Worm (Caenorhabditis elegans) whole organism, midembryonic: Measurements from ENCODE around the gene fbxa-63.

Source experiments
- T22C8.4 ChIP-seq: fragments of 200-800 bp; sonication (Bioruptor generic); IDR thresholded peaks from 2 replicates; pipeline ENCODE4 v1.3.6; 2022; ENCODE audit warnings: missing genetic modification characterization, missing compliant biosample characterization
- cog-1 ChIP-seq: sonication (generic microtip); optimal IDR thresholded peaks from 2 replicates; lab custom pipeline; 2016; ENCODE audit warnings: missing genetic modification characterization, missing compliant biosample characterization
- flt-1 ChIP-seq: fragments of 200-800 bp; sonication (Bioruptor generic); IDR thresholded peaks from 2 replicates; pipeline ENCODE4 v1.3.6; 2022; ENCODE audit warnings: missing genetic modification characterization, missing compliant biosample characterization
- klf-2 ChIP-seq: fragments of 200-800 bp; sonication (Bioruptor generic); conservative IDR thresholded peaks from 2 replicates; pipeline ENCODE4 v1.3.6; 2022; ENCODE audit warnings: missing genetic modification reagents, missing genetic modification characterization, missing compliant biosample characterization
- med-1 ChIP-seq: sonication (generic microtip); optimal IDR thresholded peaks from 2 replicates; lab custom pipeline; 2017; ENCODE audit warnings: missing genetic modification characterization, mild to moderate bottlenecking, missing compliant biosample characterization, antibody characterized with exemption, missing genetic modification reagents; ENCODE audit not compliant: insufficient read depth
- ref-1 ChIP-seq: fragments of 200-800 bp; sonication (Bioruptor generic); conservative IDR thresholded peaks from 2 replicates; pipeline ENCODE4 v1.3.6; 2022; ENCODE audit warnings: missing genetic modification reagents, missing genetic modification characterization, missing compliant biosample characterization
- tab-1 ChIP-seq: fragments of 200-800 bp; sonication (Bioruptor generic); IDR thresholded peaks from 2 replicates; pipeline ENCODE4 v1.3.6; 2022; ENCODE audit warnings: missing genetic modification characterization, missing compliant biosample characterization
- ztf-23 ChIP-seq: fragments of 200-800 bp; sonication (Bioruptor generic); IDR thresholded peaks from 2 replicates; pipeline ENCODE4 v1.3.6; 2022; ENCODE audit warnings: missing genetic modification reagents, missing genetic modification characterization, missing compliant biosample characterization
- ztf-29 ChIP-seq: fragments of 200-800 bp; sonication (Bioruptor generic); IDR thresholded peaks from 2 replicates; pipeline ENCODE4 v1.3.6; 2022; ENCODE audit warnings: missing genetic modification reagents, missing genetic modification characterization, missing compliant biosample characterization

Gene fbxa-63

ce11 chrIII:1243199-1243598 lies at the start of gene fbxa-63:
TSS of gene fbxa-63 (plus strand) at chrIII:1243508.
- TF ChIP-seq med-1 (GFP tag; lab: Kevin White, UChicago) = no peak
- TF ChIP-seq tab-1 (GFP tag; lab: Robert Waterston, UW) = no peak
- no peak for TF ChIP-seq flt-1 (GFP tag; lab: Robert Waterston, UW)
- no peak for TF ChIP-seq ztf-29
- TF ChIP-seq klf-2 (GFP tag; lab: Robert Waterston, UW) = no peak
- TF ChIP-seq T22C8.4 (GFP tag; lab: Robert Waterston, UW) = no peak
- TF ChIP-seq ref-1 (GFP tag; lab: Robert Waterston, UW) = no peak
- TF ChIP-seq ztf-23 = no peak
- no peak for TF ChIP-seq cog-1

- TF ChIP-seq ref-1 (GFP tag; lab: Robert Waterston, UW) = no peak
- TF ChIP-seq ztf-23 = no peak
- no peak for TF ChIP-seq ztf-29
- no peak for TF ChIP-seq med-1 (GFP tag; lab: Kevin White, UChicago)
- no peak for TF ChIP-seq flt-1 (GFP tag; lab: Robert Waterston, UW)
- TF ChIP-seq tab-1 (GFP tag; lab: Robert Waterston, UW) = no peak
- no peak for TF ChIP-seq T22C8.4 (GFP tag; lab: Robert Waterston, UW)
- no peak for TF ChIP-seq klf-2 (GFP tag; lab: Robert Waterston, UW)
Observed at ce11 chrIII:1196192-1196591, 47.1 kb upstream of the fbxa-63 start, which contains the start of gene dss-1. TSS of gene dss-1 (minus strand) at chrIII:1196292.

ce11 chrIII:1201958-1202596 lies 41.2 kb upstream of the fbxa-63 start, which contains the start of the genes mrpl-45 and Y119D3B.12:
TSS of gene mrpl-45 (minus strand) at chrIII:1202008.
TSS of gene Y119D3B.12 (plus strand) at chrIII:1202546.
- TF ChIP-seq ztf-23 = peak; percentile 67; the same call in 1 of the 2 replicates
- TF ChIP-seq flt-1 (GFP tag; lab: Robert Waterston, UW) = 0 out of 2 replicates have a peak, but pooled peaks have one; percentile 59
- no peak for TF ChIP-seq klf-2 (GFP tag; lab: Robert Waterston, UW)
- TF ChIP-seq med-1 (GFP tag; lab: Kevin White, UChicago) = no peak
- TF ChIP-seq ref-1 (GFP tag; lab: Robert Waterston, UW) = no peak
- no peak for TF ChIP-seq tab-1 (GFP tag; lab: Robert Waterston, UW)
- peak; percentile 37; the same call in 1 of the 2 replicates for TF ChIP-seq T22C8.4 (GFP tag; lab: Robert Waterston, UW)
- peak; percentile 63 for TF ChIP-seq cog-1
- TF ChIP-seq ztf-29 = no peak

ce11 chrIII:1205421-1205820 lies 37.9 kb upstream of the fbxa-63 start:
- TF ChIP-seq T22C8.4 (GFP tag; lab: Robert Waterston, UW) (no peak), tab-1 (GFP tag; lab: Robert Waterston, UW) (no peak), ztf-29 (no peak), ztf-23 (no peak)

ce11 chrIII:1206331-1206730 lies 37.0 kb upstream of the fbxa-63 start:
- TF ChIP-seq ztf-29 (no peak), klf-2 (GFP tag; lab: Robert Waterston, UW) (no peak), T22C8.4 (GFP tag; lab: Robert Waterston, UW) (peak; percentile 27; the same call in 1 of the 2 replicates)

- TF ChIP-seq T22C8.4 (GFP tag; lab: Robert Waterston, UW) = peak; percentile 82
- no peak for TF ChIP-seq med-1 (GFP tag; lab: Kevin White, UChicago)
- no peak for TF ChIP-seq ref-1 (GFP tag; lab: Robert Waterston, UW)
- no peak for TF ChIP-seq ztf-23
Observed at ce11 chrIII:1207027-1207426, 36.3 kb upstream of the fbxa-63 start.

ce11 chrIII:1207852-1208251 lies 35.5 kb upstream of the fbxa-63 start, which contains the start of gene orc-3:
TSS of gene orc-3 (plus strand) at chrIII:1208133.
- no peak for TF ChIP-seq tab-1 (GFP tag; lab: Robert Waterston, UW)
- TF ChIP-seq med-1 (GFP tag; lab: Kevin White, UChicago) = no peak
- TF ChIP-seq klf-2 (GFP tag; lab: Robert Waterston, UW) = no peak
- TF ChIP-seq flt-1 (GFP tag; lab: Robert Waterston, UW) = no peak
- no peak for TF ChIP-seq T22C8.4 (GFP tag; lab: Robert Waterston, UW)

- peak; percentile 61 for TF ChIP-seq T22C8.4 (GFP tag; lab: Robert Waterston, UW)
- no peak for TF ChIP-seq ztf-29
Observed at ce11 chrIII:1210638-1211037, 32.7 kb upstream of the fbxa-63 start.

ce11 chrIII:1214121-1214673 lies 29.1 kb upstream of the fbxa-63 start:
- TF ChIP-seq T22C8.4 (GFP tag; lab: Robert Waterston, UW) (no peak), klf-2 (GFP tag; lab: Robert Waterston, UW) (0 out of 2 replicates have a peak, but pooled peaks have one; percentile 43)

ce11 chrIII:1214680-1215079 lies 28.6 kb upstream of the fbxa-63 start, which contains the start of gene Y119D3B.21:
TSS of gene Y119D3B.21 (plus strand) at chrIII:1215000.
- TF ChIP-seq klf-2 (GFP tag; lab: Robert Waterston, UW) = no peak
- no peak for TF ChIP-seq T22C8.4 (GFP tag; lab: Robert Waterston, UW)
- no peak for TF ChIP-seq ztf-29
- TF ChIP-seq med-1 (GFP tag; lab: Kevin White, UChicago) = no peak
- TF ChIP-seq ref-1 (GFP tag; lab: Robert Waterston, UW) = no peak
- TF ChIP-seq ztf-23 = no peak
- TF ChIP-seq tab-1 (GFP tag; lab: Robert Waterston, UW) = no peak
- no peak for TF ChIP-seq flt-1 (GFP tag; lab: Robert Waterston, UW)
- no peak for TF ChIP-seq cog-1
